Worm (Caenorhabditis elegans): ENCODE data around the gene tpan-1.

- TF ChIP-seq elt-3 (tag; optimal IDR thresholded peaks at IDR 0.05) (no peak), nhr-237 (tag; optimal IDR thresholded peaks at IDR 0.05) (no peak), M03D4.4 (tag; optimal IDR thresholded peaks at IDR 0.05) (no peak), zip-8 (tag; optimal IDR thresholded peaks at IDR 0.05) (no peak), ceh-39 (tag; optimal IDR thresholded peaks at IDR 0.05) (no peak), elt-1 (tag; optimal IDR thresholded peaks at IDR 0.05; ENCODE audit: borderline replicate concordance, insufficient read depth) (no peak)
These were observed 26.5 kb downstream of the tpan-1 start, which contains the start of gene sshk-1 for ce11 chrV:20815842-20816241.
